Fruit fly (Drosophila melanogaster) whole organism, embryonic: ENCODE data around the gene CG12035.

ENCODE experiments used
- Blimp-1 ChIP-seq: fragments of 200-800 bp; sonication (Bioruptor generic); optimal IDR thresholded peaks from 3 replicates; lab custom pipeline; 2018; ENCODE audit warnings: missing biosample characterization, missing genetic modification characterization, mild to moderate bottlenecking, moderate library complexity, missing genetic modification reagents
- CG13287 ChIP-seq: fragments of 200-800 bp; sonication (Bioruptor generic); IDR thresholded peaks from 2 replicates; pipeline ENCODE4 v1.3.6; 2022; ENCODE audit warnings: missing biosample characterization, missing genetic modification characterization; ENCODE audit not compliant: partially characterized antibody
- CG15479 ChIP-seq: fragments of 200-800 bp; sonication (Bioruptor generic); optimal IDR thresholded peaks from 3 replicates; lab custom pipeline; 2019; ENCODE audit warnings: missing biosample characterization, mild to moderate bottlenecking, missing genetic modification characterization, moderate library complexity
- CG3163 ChIP-seq: fragments of 200-800 bp; sonication (Bioruptor generic); optimal IDR thresholded peaks from 3 replicates; lab custom pipeline; 2016; ENCODE audit warnings: missing biosample characterization, missing genetic modification characterization
- CG6175 ChIP-seq: fragments of 200-800 bp; sonication (Bioruptor generic); IDR thresholded peaks from 3 replicates; pipeline ENCODE4 v1.3.6; 2022; ENCODE audit warnings: missing biosample characterization, missing genetic modification characterization
- CG8765 ChIP-seq: fragments of 200-800 bp; sonication (Bioruptor generic); IDR thresholded peaks from 2 replicates; pipeline ENCODE4 v1.3.6; 2022; ENCODE audit warnings: missing biosample characterization, missing genetic modification characterization
- Gsc ChIP-seq: fragments of 200-800 bp; sonication (Bioruptor generic); IDR thresholded peaks from 2 replicates; pipeline ENCODE4 v1.3.6; 2022; ENCODE audit warnings: missing biosample characterization, missing genetic modification characterization
- Hr78 ChIP-seq, 2 experiments: fragments of 200-800 bp in 1 of 2; fragments of >200 bp in 1 of 2; sonication (Bioruptor generic) in 1 of 2; optimal IDR thresholded peaks; 2 replicates each; lab custom pipeline; 2017 to 2019; ENCODE audit warnings: missing biosample characterization in 2 of 2, missing genetic modification characterization in 2 of 2, mild to moderate bottlenecking in 1 of 2, moderate library complexity in 1 of 2
- gt ChIP-seq: fragments of 200-800 bp; sonication (Bioruptor generic); IDR thresholded peaks from 2 replicates; pipeline ENCODE4 v1.3.6; 2022; ENCODE audit warnings: missing biosample characterization, missing genetic modification characterization
- zen ChIP-seq: fragments of 200-800 bp; sonication (Bioruptor generic); optimal IDR thresholded peaks from 3 replicates; lab custom pipeline; 2018; ENCODE audit warnings: missing biosample characterization, mild to moderate bottlenecking, missing genetic modification characterization, moderate library complexity

The CG12035 gene

dm6 chr3L:1772593-1772992 is 48.4 kb downstream of the CG12035 start:
- no peak for TF ChIP-seq CG6175 (GFP tag; lab: Robert Waterston, UW)
- no peak for TF ChIP-seq CG8765 (GFP tag; lab: Robert Waterston, UW)
- no peak for TF ChIP-seq Blimp-1 (GFP tag; lab: Kevin White, UChicago)
- TF ChIP-seq Gsc (GFP tag; lab: Robert Waterston, UW), result no peak
- no peak for TF ChIP-seq CG13287 (GFP tag; lab: Robert Waterston, UW)
- no peak for TF ChIP-seq Hr78 (GFP tag; optimal IDR thresholded peaks at IDR 0.05; lab: Kevin White, UChicago)
- peak; percentile 72 for TF ChIP-seq zen (tag; lab: Kevin White, UChicago)
- TF ChIP-seq CG15479 (GFP tag; lab: Kevin White, UChicago), result peak; percentile 84
- TF ChIP-seq CG3163 (GFP tag; lab: Kevin White, UChicago), result no peak
- no peak for TF ChIP-seq gt (GFP tag; lab: Robert Waterston, UW)
